Worm (Caenorhabditis elegans): ENCODE results near the gene C14C10.5.

- TF ChIP-seq lin-15B (tag; optimal IDR thresholded peaks at IDR 0.05) (no peak), unc-62 (GFP tag; optimal IDR thresholded peaks at IDR 0.05) (no peak), sea-2 (GFP tag; optimal IDR thresholded peaks at IDR 0.05) (no peak), pqm-1 (tag; optimal IDR thresholded peaks at IDR 0.05) (no peak), zag-1 (tag; optimal IDR thresholded peaks at IDR 0.05) (no peak), lin-39 (tag; optimal IDR thresholded peaks at IDR 0.05) (no peak), elt-3 (tag; optimal IDR thresholded peaks at IDR 0.05) (no peak), ama-1 (optimal IDR thresholded peaks at IDR 0.05) (no peak)
These were observed 3.8 kb upstream of the C14C10.5 start, which contains the start of gene mma-1 for ce11 chrV:12596196-12596595.

Measured in whole organism, L3 larva.